Worm (Caenorhabditis elegans) whole organism, midembryonic: Measurements from ENCODE around the gene sre-13.

Experiments used
- med-1 ChIP-seq: sonication (generic microtip); optimal IDR thresholded peaks from 2 replicates; lab custom pipeline; 2017; ENCODE audit warnings: missing genetic modification characterization, mild to moderate bottlenecking, missing compliant biosample characterization, antibody characterized with exemption, missing genetic modification reagents; ENCODE audit not compliant: insufficient read depth
- ref-1 ChIP-seq: fragments of 200-800 bp; sonication (Bioruptor generic); conservative IDR thresholded peaks from 2 replicates; pipeline ENCODE4 v1.3.6; 2022; ENCODE audit warnings: missing genetic modification reagents, missing genetic modification characterization, missing compliant biosample characterization
- tab-1 ChIP-seq: fragments of 200-800 bp; sonication (Bioruptor generic); IDR thresholded peaks from 2 replicates; pipeline ENCODE4 v1.3.6; 2022; ENCODE audit warnings: missing genetic modification characterization, missing compliant biosample characterization
- ztf-23 ChIP-seq: fragments of 200-800 bp; sonication (Bioruptor generic); IDR thresholded peaks from 2 replicates; pipeline ENCODE4 v1.3.6; 2022; ENCODE audit warnings: missing genetic modification reagents, missing genetic modification characterization, missing compliant biosample characterization
- ztf-29 ChIP-seq: fragments of 200-800 bp; sonication (Bioruptor generic); IDR thresholded peaks from 2 replicates; pipeline ENCODE4 v1.3.6; 2022; ENCODE audit warnings: missing genetic modification reagents, missing genetic modification characterization, missing compliant biosample characterization

ce11 chrII:14618158-14618557 is 18.5 kb downstream of the sre-13 start:
- TF ChIP-seq ztf-29, result no peak
- no peak for TF ChIP-seq med-1 (GFP tag; lab: Kevin White, UChicago)
- TF ChIP-seq ztf-23 (GFP tag; lab: Robert Waterston, UW), result no peak
- TF ChIP-seq tab-1 (GFP tag; lab: Robert Waterston, UW), result no peak
- TF ChIP-seq ref-1 (GFP tag; lab: Robert Waterston, UW), result no peak
